Fruit fly (Drosophila melanogaster) whole organism, prepupa: ENCODE data around the gene CG9135.

Experiments used
- Blimp-1 ChIP-seq: fragments of 200-800 bp; sonication (Bioruptor generic); optimal IDR thresholded peaks from 3 replicates; lab custom pipeline; 2017; ENCODE audit warnings: missing biosample characterization, missing genetic modification characterization, mild to moderate bottlenecking, moderate library complexity, missing genetic modification reagents
- CG10631 ChIP-seq: fragments of 200-800 bp; sonication (Bioruptor generic); optimal IDR thresholded peaks from 2 replicates; lab custom pipeline; 2016; ENCODE audit warnings: missing biosample characterization, missing genetic modification characterization
- CG11762 ChIP-seq: fragments of 200-800 bp; sonication (Bioruptor generic); optimal IDR thresholded peaks from 3 replicates; lab custom pipeline; 2016; ENCODE audit warnings: missing biosample characterization, missing genetic modification characterization; ENCODE audit not compliant: insufficient read depth
- CG11902 ChIP-seq: fragments of 200-800 bp; sonication (Bioruptor generic); optimal IDR thresholded peaks from 3 replicates; lab custom pipeline; 2016; ENCODE audit warnings: missing biosample characterization, missing genetic modification characterization
- CG15336 ChIP-seq: fragments of 200-800 bp; sonication (Bioruptor generic); IDR thresholded peaks from 2 replicates; pipeline ENCODE4 v1.3.6; 2022; ENCODE audit warnings: missing biosample characterization, missing genetic modification characterization
- CG1621 ChIP-seq: fragments of 200-800 bp; sonication (Bioruptor generic); optimal IDR thresholded peaks from 3 replicates; lab custom pipeline; 2018; ENCODE audit warnings: missing biosample characterization, mild to moderate bottlenecking, missing genetic modification characterization
- CG3032 ChIP-seq: fragments of 200-800 bp; optimal IDR thresholded peaks from 2 replicates; lab custom pipeline; 2019; ENCODE audit warnings: missing biosample characterization, mild to moderate bottlenecking, missing genetic modification characterization, moderate library complexity
- CG31627 ChIP-seq: fragments of 200-800 bp; sonication (Bioruptor generic); optimal IDR thresholded peaks from 3 replicates; lab custom pipeline; 2016; ENCODE audit warnings: missing biosample characterization, missing genetic modification characterization
- CG3919 ChIP-seq: fragments of 200-800 bp; sonication (Bioruptor generic); optimal IDR thresholded peaks from 3 replicates; lab custom pipeline; 2016; ENCODE audit warnings: missing biosample characterization, missing genetic modification characterization
- CG4318 ChIP-seq: fragments of 200-800 bp; sonication (Bioruptor generic); optimal IDR thresholded peaks from 3 replicates; lab custom pipeline; 2017; ENCODE audit warnings: missing biosample characterization, mild to moderate bottlenecking, missing genetic modification characterization
- CG6163 ChIP-seq: fragments of 200-800 bp; sonication (Bioruptor generic); IDR thresholded peaks from 3 replicates; pipeline ENCODE4 v1.3.6; 2022; ENCODE audit warnings: missing biosample characterization, missing genetic modification characterization
- CG6276 ChIP-seq: fragments of 200-800 bp; sonication (Bioruptor generic); optimal IDR thresholded peaks from 2 replicates; lab custom pipeline; 2017; ENCODE audit warnings: missing biosample characterization, mild to moderate bottlenecking, missing genetic modification characterization
- CG6808 ChIP-seq: fragments of 200-800 bp; sonication (Bioruptor generic); optimal IDR thresholded peaks from 3 replicates; lab custom pipeline; 2017; ENCODE audit warnings: missing biosample characterization, missing genetic modification characterization, mild to moderate bottlenecking, moderate library complexity, missing genetic modification reagents
- CG6854 ChIP-seq: fragments of 200-800 bp; sonication (Bioruptor generic); optimal IDR thresholded peaks from 2 replicates; lab custom pipeline; 2017; ENCODE audit warnings: missing biosample characterization, mild to moderate bottlenecking, missing genetic modification characterization
- CG7368 ChIP-seq: fragments of 200-800 bp; sonication (Bioruptor generic); optimal IDR thresholded peaks from 3 replicates; lab custom pipeline; 2016; ENCODE audit warnings: missing biosample characterization, missing genetic modification characterization
- CG8119 ChIP-seq: fragments of 200-800 bp; sonication (Bioruptor generic); IDR thresholded peaks from 3 replicates; pipeline ENCODE4 v1.3.6; 2022; ENCODE audit warnings: missing biosample characterization, missing genetic modification characterization
- CG8319 ChIP-seq: fragments of 200-800 bp; sonication (Bioruptor generic); optimal IDR thresholded peaks from 3 replicates; lab custom pipeline; 2016; ENCODE audit warnings: missing biosample characterization, missing genetic modification characterization
- CG9139 ChIP-seq: fragments of 200-800 bp; sonication (Bioruptor generic); optimal IDR thresholded peaks from 3 replicates; lab custom pipeline; 2017; ENCODE audit warnings: missing biosample characterization, mild to moderate bottlenecking, missing genetic modification characterization
- Eip75B ChIP-seq: fragments of 200-800 bp; sonication (Bioruptor generic); optimal IDR thresholded peaks from 3 replicates; lab custom pipeline; 2016; ENCODE audit warnings: missing biosample characterization, missing genetic modification characterization
- Eip78C ChIP-seq: fragments of 200-800 bp; sonication (Bioruptor generic); peaks from one replicate; lab custom pipeline; 2016; ENCODE audit warnings: missing biosample characterization, missing genetic modification characterization
- Eip93F ChIP-seq: fragments of 200-800 bp; sonication (Bioruptor generic); optimal IDR thresholded peaks from 2 replicates; lab custom pipeline; 2016; ENCODE audit warnings: missing biosample characterization, mild to moderate bottlenecking, missing genetic modification characterization
- Ets96B ChIP-seq: fragments of 200-800 bp; optimal IDR thresholded peaks from 2 replicates; lab custom pipeline; 2019; ENCODE audit warnings: missing biosample characterization, mild to moderate bottlenecking, missing genetic modification characterization, moderate library complexity
- Hr39 ChIP-seq: fragments of 200-800 bp; sonication (Bioruptor generic); optimal IDR thresholded peaks from 2 replicates; lab custom pipeline; 2016; ENCODE audit warnings: missing biosample characterization, missing genetic modification characterization
- Hr4 ChIP-seq: fragments of 200-800 bp; sonication (Bioruptor generic); optimal IDR thresholded peaks from 3 replicates; lab custom pipeline; 2016; ENCODE audit warnings: missing biosample characterization, missing genetic modification characterization
- Lpt ChIP-seq: fragments of 200-800 bp; sonication (Bioruptor generic); optimal IDR thresholded peaks from 3 replicates; lab custom pipeline; 2016; ENCODE audit warnings: missing biosample characterization, missing genetic modification characterization
- Met ChIP-seq: fragments of 200-800 bp; sonication (Bioruptor generic); optimal IDR thresholded peaks from 3 replicates; lab custom pipeline; 2016; ENCODE audit warnings: missing biosample characterization, missing genetic modification characterization
- OdsH ChIP-seq: fragments of 200-800 bp; sonication (Bioruptor generic); optimal IDR thresholded peaks from 3 replicates; lab custom pipeline; 2016; ENCODE audit warnings: missing biosample characterization, missing genetic modification characterization
- Sox14 ChIP-seq: fragments of 200-800 bp; sonication (Bioruptor generic); optimal IDR thresholded peaks from 3 replicates; lab custom pipeline; 2016; ENCODE audit warnings: missing biosample characterization, missing genetic modification characterization
- acj6 ChIP-seq: fragments of 200-800 bp; sonication (Bioruptor generic); optimal IDR thresholded peaks from 3 replicates; lab custom pipeline; 2016; ENCODE audit warnings: missing biosample characterization, missing genetic modification characterization
- cyc ChIP-seq: fragments of 200-800 bp; sonication (Bioruptor generic); optimal IDR thresholded peaks from 3 replicates; lab custom pipeline; 2016; ENCODE audit warnings: missing biosample characterization, missing genetic modification characterization
- dac ChIP-seq: fragments of 200-800 bp; sonication (Bioruptor generic); optimal IDR thresholded peaks from 2 replicates; lab custom pipeline; 2017; ENCODE audit warnings: missing biosample characterization, mild to moderate bottlenecking, missing genetic modification characterization
- eg ChIP-seq: fragments of 200-800 bp; sonication (Bioruptor generic); IDR thresholded peaks from 3 replicates; pipeline ENCODE4 v1.3.6; 2022; ENCODE audit warnings: missing biosample characterization, missing genetic modification characterization
- esn ChIP-seq: fragments of 200-800 bp; sonication (Bioruptor generic); optimal IDR thresholded peaks from 2 replicates; lab custom pipeline; 2016; ENCODE audit warnings: missing biosample characterization, mild to moderate bottlenecking, missing genetic modification characterization, moderate library complexity
- fd59A ChIP-seq: fragments of 200-800 bp; sonication (Bioruptor generic); optimal IDR thresholded peaks from 2 replicates; lab custom pipeline; 2017; ENCODE audit warnings: missing biosample characterization, mild to moderate bottlenecking, missing genetic modification characterization, missing genetic modification reagents
- fd85E ChIP-seq: fragments of 200-800 bp; sonication (Bioruptor generic); optimal IDR thresholded peaks from 3 replicates; lab custom pipeline; 2016; ENCODE audit warnings: missing biosample characterization, missing genetic modification characterization
- fkh ChIP-seq: fragments of 200-800 bp; sonication (Bioruptor generic); optimal IDR thresholded peaks from 3 replicates; lab custom pipeline; 2017; ENCODE audit warnings: missing biosample characterization, mild to moderate bottlenecking, missing genetic modification characterization, moderate library complexity
- lz ChIP-seq: fragments of 200-800 bp; sonication (Bioruptor generic); optimal IDR thresholded peaks from 3 replicates; lab custom pipeline; 2016; ENCODE audit warnings: missing biosample characterization, missing genetic modification characterization
- net ChIP-seq: fragments of 200-800 bp; sonication (Bioruptor generic); optimal IDR thresholded peaks from 3 replicates; lab custom pipeline; 2016; ENCODE audit warnings: missing biosample characterization, missing genetic modification characterization
- pdm3 ChIP-seq: fragments of 200-800 bp; sonication (Bioruptor generic); optimal IDR thresholded peaks from 3 replicates; lab custom pipeline; 2016; ENCODE audit warnings: missing biosample characterization, missing genetic modification characterization
- salr ChIP-seq, 2 experiments: fragments of 200-800 bp; sonication (Bioruptor generic); optimal IDR thresholded peaks; 3 replicates each; lab custom pipeline; 2016 to 2018; ENCODE audit warnings: missing biosample characterization in 2 of 2, missing genetic modification characterization in 2 of 2, mild to moderate bottlenecking in 1 of 2
- spab ChIP-seq: fragments of 200-800 bp; sonication (Bioruptor generic); optimal IDR thresholded peaks from 2 replicates; lab custom pipeline; 2017; ENCODE audit warnings: missing biosample characterization, mild to moderate bottlenecking, missing genetic modification characterization, missing genetic modification reagents
- ss ChIP-seq, 2 experiments: fragments of 200-800 bp; sonication (Bioruptor generic); optimal IDR thresholded peaks; 2 replicates in 1 of 2; 3 replicates in 1 of 2; lab custom pipeline; 2017 to 2018; ENCODE audit warnings: mild to moderate bottlenecking in 2 of 2, missing biosample characterization in 2 of 2, missing genetic modification characterization in 2 of 2, moderate library complexity in 1 of 2
- svp ChIP-seq: fragments of 200-800 bp; sonication (Bioruptor generic); peaks from one replicate; lab custom pipeline; 2016; ENCODE audit warnings: missing biosample characterization, missing genetic modification characterization
- topi ChIP-seq: fragments of 200-800 bp; sonication (Bioruptor generic); optimal IDR thresholded peaks from 3 replicates; lab custom pipeline; 2016; ENCODE audit warnings: missing biosample characterization, missing genetic modification characterization
- vri ChIP-seq: fragments of 200-800 bp; sonication (Bioruptor generic); optimal IDR thresholded peaks from 3 replicates; lab custom pipeline; 2016; ENCODE audit warnings: missing biosample characterization, mild to moderate bottlenecking, missing genetic modification characterization

Gene CG9135

DNA sequence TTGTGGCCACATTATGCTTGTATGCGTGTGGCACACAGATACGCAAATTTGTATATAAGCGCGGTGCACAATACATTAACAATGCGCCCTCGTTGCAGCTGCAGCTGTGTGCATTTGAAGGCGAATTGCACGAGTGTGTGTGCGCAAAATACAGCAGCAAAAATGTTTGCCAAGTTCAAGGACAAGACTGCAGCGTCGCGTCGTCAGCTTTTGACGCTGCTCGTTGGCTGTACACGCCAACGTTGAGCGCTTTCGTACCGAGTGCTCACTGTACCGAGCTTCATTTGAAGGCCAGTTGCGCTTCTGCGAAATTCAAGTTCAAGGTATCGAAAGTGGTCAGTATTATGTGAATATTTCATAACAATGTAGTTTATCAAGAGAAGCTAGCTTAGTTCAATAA is 36.2 kb downstream of the CG9135 start:
- TF ChIP-seq CG15336 (GFP tag; lab: Robert Waterston, UW) (no peak), CG4318 (GFP tag; lab: Kevin White, UChicago) (no peak), CG31627 (GFP tag; lab: Kevin White, UChicago) (peak; percentile 26), fkh (GFP tag; lab: Kevin White, UChicago) (no peak), Met (GFP tag; lab: Kevin White, UChicago) (peak; percentile 66), Eip78C (GFP tag; lab: Kevin White, UChicago) (peak; percentile 35), Hr39 (GFP tag; lab: Kevin White, UChicago) (peak; percentile 48), Blimp-1 (GFP tag; lab: Kevin White, UChicago) (peak; percentile 65), vri (GFP tag; lab: Kevin White, UChicago) (peak; percentile 42), svp (GFP tag; lab: Kevin White, UChicago) (no peak)

DNA sequence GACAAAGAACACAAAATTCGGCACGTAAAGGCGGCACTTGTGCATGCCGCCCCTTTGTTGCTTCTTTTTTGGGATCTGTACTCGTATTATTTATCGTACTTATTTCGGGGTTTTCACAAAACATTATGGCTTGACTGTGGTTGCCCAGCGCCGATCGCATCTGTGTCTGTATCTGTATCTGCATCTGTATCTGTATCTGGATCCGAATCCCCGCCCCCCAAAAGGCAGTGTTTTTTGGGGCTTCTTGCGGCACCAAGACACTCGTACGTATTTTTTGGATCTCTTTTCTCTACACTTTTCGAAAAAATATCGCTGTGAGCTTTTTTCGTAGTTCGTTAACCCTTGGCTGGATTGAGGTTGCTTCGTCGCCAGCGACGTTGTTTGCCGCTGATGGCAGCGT is 37.1 kb downstream of the CG9135 start:
- TF ChIP-seq acj6 (GFP tag; lab: Kevin White, UChicago) = no peak

DNA sequence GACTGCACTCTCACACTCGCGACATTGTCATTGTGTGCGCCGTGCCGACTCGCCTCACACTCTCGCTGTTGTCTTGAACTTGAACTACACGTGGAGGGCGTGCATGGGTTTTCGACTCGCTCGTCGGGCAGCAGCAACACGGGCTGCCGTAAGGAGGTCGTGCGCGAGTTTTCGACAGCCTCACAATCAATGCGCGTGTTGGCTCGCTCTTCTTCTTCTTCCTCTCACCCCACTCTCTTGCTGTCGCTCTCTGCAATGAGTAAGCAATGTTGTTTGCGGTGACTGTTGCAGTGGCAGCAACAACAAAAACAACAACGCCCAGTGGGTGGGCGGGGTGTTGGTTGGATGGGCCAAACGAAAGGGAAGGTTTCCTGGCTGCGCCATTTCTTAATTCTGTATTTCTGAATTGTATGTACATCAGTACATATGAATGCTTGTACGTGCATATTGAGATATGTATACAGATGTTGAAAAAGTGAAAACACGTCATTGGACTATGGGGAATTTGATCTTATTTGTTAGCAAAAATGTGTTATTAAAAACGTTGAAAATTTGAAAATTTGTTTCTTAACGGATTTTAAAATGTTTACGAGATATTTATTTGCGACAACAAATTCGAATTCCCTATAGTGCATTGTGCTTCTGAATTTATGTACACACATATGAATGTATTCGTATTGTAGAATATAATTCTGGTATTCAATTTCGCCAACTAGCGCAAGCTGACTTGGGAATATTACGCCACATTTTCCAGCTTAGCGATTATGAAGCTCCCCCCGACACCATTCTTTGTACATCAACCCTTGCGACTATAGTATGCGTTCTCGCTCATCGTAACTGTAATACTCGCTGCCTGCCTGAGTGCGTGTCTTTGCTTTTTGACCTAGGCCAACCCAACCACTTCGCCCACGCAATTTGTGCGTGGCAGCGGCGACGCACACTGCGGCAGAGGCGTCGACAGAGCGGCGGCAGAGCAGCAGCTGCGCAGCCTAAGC is 38.1 kb downstream of the CG9135 start:
- TF ChIP-seq CG10631 (GFP tag; lab: Kevin White, UChicago) = no peak
- TF ChIP-seq topi (GFP tag; lab: Kevin White, UChicago) = peak; percentile 17
- no peak for TF ChIP-seq CG11902 (GFP tag; lab: Kevin White, UChicago)
- TF ChIP-seq pdm3 (GFP tag; lab: Kevin White, UChicago) = no peak
- TF ChIP-seq CG9139 (GFP tag; lab: Kevin White, UChicago) = no peak
- TF ChIP-seq spab = no peak
- TF ChIP-seq Eip75B (GFP tag; lab: Kevin White, UChicago) = peak; percentile 93
- TF ChIP-seq Hr4 (GFP tag; lab: Kevin White, UChicago) = no peak
- TF ChIP-seq CG11762 (GFP tag; lab: Kevin White, UChicago) = no peak
- no peak for TF ChIP-seq dac (GFP tag; lab: Kevin White, UChicago)
- TF ChIP-seq CG8119 (GFP tag; lab: Robert Waterston, UW) = 0 out of 3 replicates have a peak, but pooled peaks have one; percentile 15
- no peak for TF ChIP-seq fd59A
- TF ChIP-seq CG6276 (GFP tag; lab: Kevin White, UChicago) = no peak
- no peak for TF ChIP-seq CG3032
- peak; percentile 95 for TF ChIP-seq fkh (GFP tag; lab: Kevin White, UChicago)
- TF ChIP-seq CG6854 = peak; percentile 72
- TF ChIP-seq CG6808 (GFP tag; lab: Kevin White, UChicago) = no peak
- peak; percentile 98 for TF ChIP-seq Eip78C (GFP tag; lab: Kevin White, UChicago)
- peak; percentile 70 for TF ChIP-seq CG6163
- TF ChIP-seq OdsH (GFP tag; lab: Kevin White, UChicago) = no peak
- TF ChIP-seq ss (GFP tag; optimal IDR thresholded peaks at IDR 0.05; lab: Kevin White, UChicago) = no peak
- peak; percentile 23 for TF ChIP-seq CG31627 (GFP tag; lab: Kevin White, UChicago)
- no peak for TF ChIP-seq Ets96B
- TF ChIP-seq svp (GFP tag; lab: Kevin White, UChicago) = peak; percentile 97
- TF ChIP-seq Sox14 = peak; percentile 77
- no peak for TF ChIP-seq lz
- TF ChIP-seq fd85E (GFP tag; lab: Kevin White, UChicago) = no peak
- TF ChIP-seq CG7368 (GFP tag; lab: Kevin White, UChicago) = no peak
- no peak for TF ChIP-seq CG8319 (GFP tag; lab: Kevin White, UChicago)
- TF ChIP-seq Eip93F = no peak
- TF ChIP-seq Blimp-1 (GFP tag; lab: Kevin White, UChicago) = peak; percentile 99
- no peak for TF ChIP-seq CG3919 (GFP tag; lab: Kevin White, UChicago)
- TF ChIP-seq net (GFP tag; lab: Kevin White, UChicago) = peak; percentile 14
- peak; percentile 56; the same call in 2 of the 3 replicates for TF ChIP-seq eg
- no peak for TF ChIP-seq cyc (GFP tag; lab: Kevin White, UChicago)
- TF ChIP-seq CG1621 (tag; lab: Kevin White, UChicago) = peak; percentile 53
- peak in 1 of 2 experiments; percentile 35 for TF ChIP-seq salr (GFP tag; optimal IDR thresholded peaks at IDR 0.05; lab: Kevin White, UChicago)
- TF ChIP-seq Lpt = peak; percentile 21
- TF ChIP-seq esn (GFP tag; lab: Kevin White, UChicago) = peak; percentile 32
